Fruit fly (Drosophila melanogaster): Measurements from ENCODE around the gene CG13398.

CG13398 gene

dm6 chr2L:8403286-8404270, 11.5 kb downstream of the CG13398 start, which contains the start of gene emb (continued):
- peak; percentile 94 for TF ChIP-seq Scr (GFP tag; IDR thresholded peaks at IDR 0.05; ENCODE audit: partially characterized antibody)
- peak; percentile 19 for TF ChIP-seq ftz-f1 (GFP tag; optimal IDR thresholded peaks at IDR 0.05)
- TF ChIP-seq wek (GFP tag; optimal IDR thresholded peaks at IDR 0.05) = no peak
- TF ChIP-seq D19A (tag; optimal IDR thresholded peaks at IDR 0.05) = peak; percentile 19
- no peak for TF ChIP-seq Nf-YB (GFP tag; optimal IDR thresholded peaks at IDR 0.05)
- TF ChIP-seq kni (GFP tag; optimal IDR thresholded peaks at IDR 0.05) = no peak
- TF ChIP-seq CG16863 (GFP tag; optimal IDR thresholded peaks at IDR 0.05) = peak; percentile 1
- TF ChIP-seq YL-1 (GFP tag; optimal IDR thresholded peaks at IDR 0.05) = peak; percentile 85
- 0 out of 3 replicates have a peak, but pooled peaks have one; percentile 57 for TF ChIP-seq Dbx (GFP tag; IDR thresholded peaks at IDR 0.05)
- TF ChIP-seq Hey (tag; optimal IDR thresholded peaks at IDR 0.05) = no peak
- no peak for TF ChIP-seq cwo (GFP tag; optimal IDR thresholded peaks at IDR 0.05)
- TF ChIP-seq CG7745 (tag; optimal IDR thresholded peaks at IDR 0.05) = no peak
- TF ChIP-seq CG4820 (GFP tag; optimal IDR thresholded peaks at IDR 0.05) = peak; percentile 48
- no peak for TF ChIP-seq CG31388 (GFP tag; optimal IDR thresholded peaks at IDR 0.05)
- TF ChIP-seq CG16815 (GFP tag; optimal IDR thresholded peaks at IDR 0.05) = no peak
- TF ChIP-seq Poxn (GFP tag; IDR thresholded peaks at IDR 0.05) = no peak
- TF ChIP-seq CG4404 (GFP tag; IDR thresholded peaks at IDR 0.05) = no peak
- TF ChIP-seq CG2875 (GFP tag; optimal IDR thresholded peaks at IDR 0.05) = no peak
- no peak for TF ChIP-seq Fer2 (tag; optimal IDR thresholded peaks at IDR 0.05)
- peak; percentile 94 for TF ChIP-seq CG9797 (GFP tag; optimal IDR thresholded peaks at IDR 0.05)
- no peak for TF ChIP-seq CG12071 (GFP tag; optimal IDR thresholded peaks at IDR 0.05)
- no peak for TF ChIP-seq TFAM (GFP tag; optimal IDR thresholded peaks at IDR 0.05)
- no peak for TF ChIP-seq wdn (GFP tag; IDR thresholded peaks at IDR 0.05)
- TF ChIP-seq scrt (GFP tag; optimal IDR thresholded peaks at IDR 0.05) = no peak
- TF ChIP-seq ssp (GFP tag; IDR thresholded peaks at IDR 0.05) = peak; percentile 68
- peak; percentile 98 for TF ChIP-seq chinmo (GFP tag; IDR thresholded peaks at IDR 0.05; ENCODE audit: partially characterized antibody)
- TF ChIP-seq CG6175 (GFP tag; IDR thresholded peaks at IDR 0.05) = no peak
- no peak for TF ChIP-seq run (tag; optimal IDR thresholded peaks at IDR 0.05)
- peak; percentile 69 for TF ChIP-seq gfzf (GFP tag; optimal IDR thresholded peaks at IDR 0.05)
- TF ChIP-seq sens (GFP tag) = peak; percentile 88
- no peak for TF ChIP-seq luna (GFP tag; optimal IDR thresholded peaks at IDR 0.05)
- TF ChIP-seq CG6683 (GFP tag; optimal IDR thresholded peaks at IDR 0.05) = no peak
- no peak for TF ChIP-seq usp (GFP tag; optimal IDR thresholded peaks at IDR 0.05)
- TF ChIP-seq Ravus (GFP tag; IDR thresholded peaks at IDR 0.05) = no peak
- no peak for TF ChIP-seq CG5953 (GFP tag; IDR thresholded peaks at IDR 0.05)
- TF ChIP-seq odd (GFP tag; optimal IDR thresholded peaks at IDR 0.05) = no peak
- peak; percentile 31; the same call in 1 of the 2 replicates for TF ChIP-seq CG10366 (GFP tag; IDR thresholded peaks at IDR 0.05)
- peak; percentile 83 for TF ChIP-seq dm (GFP tag; optimal IDR thresholded peaks at IDR 0.05)
- peak; percentile 26 for TF ChIP-seq gcm2 (GFP tag; optimal IDR thresholded peaks at IDR 0.05)
- TF ChIP-seq CG8388 (GFP tag; optimal IDR thresholded peaks at IDR 0.05) = peak; percentile 4
- peak; percentile 47 for TF ChIP-seq CG3995 (GFP tag; optimal IDR thresholded peaks at IDR 0.05)
- peak; percentile 92 for TF ChIP-seq Doc3 (GFP tag; IDR thresholded peaks at IDR 0.05; ENCODE audit: partially characterized antibody)
- peak; percentile 56 for TF ChIP-seq Chrac-16 (GFP tag; optimal IDR thresholded peaks at IDR 0.05)
- no peak for TF ChIP-seq toy (GFP tag; IDR thresholded peaks at IDR 0.05)
- no peak for TF ChIP-seq Oaz (GFP tag; IDR thresholded peaks at IDR 0.05)
- no peak for TF ChIP-seq prd (optimal IDR thresholded peaks at IDR 0.05)
- peak; percentile 31; the same call in 1 of the 3 replicates for TF ChIP-seq prd (GFP tag; IDR thresholded peaks at IDR 0.05)
- no peak for TF ChIP-seq CG7839 (tag; optimal IDR thresholded peaks at IDR 0.05)
- peak; percentile 1; the same call in 1 of the 2 replicates for TF ChIP-seq onecut (GFP tag; IDR thresholded peaks at IDR 0.05)

All from whole organism, embryonic.